Worm (Caenorhabditis elegans): ENCODE results near the gene str-153.

str-153 gene

ce11 chrIV:4917774-4918173 is 16.4 kb upstream of the str-153 start, which contains the start of gene str-158:
Gene str-158 (plus strand): TSS chrIV:4918074.
- TF ChIP-seq unc-86 (tag; optimal IDR thresholded peaks at IDR 0.05) = no peak

DNA sequence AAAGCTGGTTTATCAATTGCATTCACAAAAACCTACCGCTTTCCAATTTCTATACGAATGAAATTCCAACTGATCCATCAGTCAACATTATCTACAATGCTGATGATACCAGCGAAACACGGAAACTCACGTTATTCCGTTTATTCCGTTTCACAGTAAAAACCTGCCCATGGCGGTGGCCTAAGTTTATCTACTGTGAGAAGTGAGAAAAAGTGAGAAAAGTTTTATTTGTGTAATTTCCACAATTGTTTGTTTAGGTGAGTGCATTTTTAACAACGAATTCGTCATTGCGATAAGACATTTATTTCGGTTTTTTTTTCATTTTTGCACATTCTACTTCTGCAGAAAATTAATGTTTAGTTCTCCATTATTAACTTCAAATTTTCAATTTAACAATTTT is 4.2 kb upstream of the str-153 start, which contains the start of gene Y9C9A.8:
Y9C9A.8 (plus strand) TSS at position 301 of the 400 bp plus-strand sequence.
- TF ChIP-seq pqm-1 (tag; optimal IDR thresholded peaks at IDR 0.05) = no peak
- no peak for TF ChIP-seq hlh-6 (tag; optimal IDR thresholded peaks at IDR 0.05)
- no peak for TF ChIP-seq hlh-8 (tag; optimal IDR thresholded peaks at IDR 0.05)
- no peak for TF ChIP-seq ceh-31 (tag; optimal IDR thresholded peaks at IDR 0.05)
- no peak for TF ChIP-seq syd-9 (tag; optimal IDR thresholded peaks at IDR 0.05)
- TF ChIP-seq dmd-4 (tag; optimal IDR thresholded peaks at IDR 0.05; ENCODE audit: borderline replicate concordance) = no peak
- no peak for TF ChIP-seq ref-2 (tag; optimal IDR thresholded peaks at IDR 0.05)
- no peak for TF ChIP-seq tbx-2 (tag; optimal IDR thresholded peaks at IDR 0.05)
- TF ChIP-seq che-1 (tag; optimal IDR thresholded peaks at IDR 0.05) = no peak
- TF ChIP-seq eyg-1 (tag; optimal IDR thresholded peaks at IDR 0.05) = no peak
- TF ChIP-seq dve-1 (tag; optimal IDR thresholded peaks at IDR 0.05) = no peak
- no peak for TF ChIP-seq lin-11 (tag; optimal IDR thresholded peaks at IDR 0.05)
- TF ChIP-seq ceh-6 (GFP tag; optimal IDR thresholded peaks at IDR 0.05) = no peak
- no peak for TF ChIP-seq mec-3 (tag; optimal IDR thresholded peaks at IDR 0.05; ENCODE audit: borderline replicate concordance)
- no peak for TF ChIP-seq sox-4 (tag; optimal IDR thresholded peaks at IDR 0.05)
- no peak for TF ChIP-seq pros-1 (tag; optimal IDR thresholded peaks at IDR 0.05)
- no peak for TF ChIP-seq ceh-24 (tag; optimal IDR thresholded peaks at IDR 0.05)

DNA sequence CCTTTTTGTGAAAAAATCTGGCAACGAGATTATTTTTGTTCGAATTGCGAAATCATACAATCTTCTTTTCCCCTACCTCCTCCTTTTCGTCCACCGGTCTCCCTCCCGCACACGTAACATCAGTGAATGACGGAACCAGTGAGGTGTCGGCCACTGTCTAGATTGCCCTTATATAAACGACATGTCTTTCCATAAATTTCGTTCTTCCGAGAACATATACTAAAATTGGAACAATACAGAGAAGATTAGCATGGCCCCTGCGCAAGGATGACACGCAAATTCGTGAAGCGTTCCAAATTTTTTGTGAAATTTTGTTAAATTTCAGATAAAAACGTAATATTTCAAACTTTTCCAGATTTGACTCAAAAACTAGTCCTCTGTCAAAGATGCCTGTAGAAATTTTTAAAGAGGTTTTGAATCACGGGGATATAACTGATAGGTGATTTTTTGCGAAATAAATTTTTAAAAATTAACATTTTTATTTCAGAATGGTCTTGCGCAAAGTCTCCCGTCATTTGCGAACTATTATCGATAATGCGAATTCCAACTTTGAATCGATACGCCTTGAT is 3.4 kb upstream of the str-153 start:
- TF ChIP-seq T23F11.4 (GFP tag; optimal IDR thresholded peaks at IDR 0.05) (no peak), elt-2 (tag; optimal IDR thresholded peaks at IDR 0.05) (peak; percentile 33)

ce11 chrIV:4937647-4938046 is 3.4 kb downstream of the str-153 start, which contains the start of gene fbxa-86:
Gene fbxa-86 (minus strand): TSS chrIV:4938013.
- TF ChIP-seq nhr-232 (tag; optimal IDR thresholded peaks at IDR 0.05) (no peak), ets-4 (tag; optimal IDR thresholded peaks at IDR 0.05) (no peak), hlh-30 (tag; optimal IDR thresholded peaks at IDR 0.05; ENCODE audit: insufficient read depth) (no peak), lin-11 (tag; optimal IDR thresholded peaks at IDR 0.05) (no peak), ceh-45 (GFP tag; IDR thresholded peaks at IDR 0.05) (no peak)

- TF ChIP-seq ceh-24 (tag; optimal IDR thresholded peaks at IDR 0.05) = no peak
Measured at ce11 chrIV:4938664-4939063, 4.5 kb downstream of the str-153 start, which contains the start of gene str-168. Gene str-168 (plus strand): TSS chrIV:4938964.

- TF ChIP-seq fkh-10 (GFP tag; optimal IDR thresholded peaks at IDR 0.05) (no peak), dmd-4 (tag; optimal IDR thresholded peaks at IDR 0.05; ENCODE audit: borderline replicate concordance) (no peak), ceh-48 (tag; optimal IDR thresholded peaks at IDR 0.05) (no peak), nhr-11 (tag; optimal IDR thresholded peaks at IDR 0.05) (no peak), che-1 (tag; optimal IDR thresholded peaks at IDR 0.05) (no peak), hlh-6 (tag; optimal IDR thresholded peaks at IDR 0.05) (no peak), C08G9.2 (tag; optimal IDR thresholded peaks at IDR 0.05) (no peak), dve-1 (tag; optimal IDR thresholded peaks at IDR 0.05) (no peak), elt-2 (tag; optimal IDR thresholded peaks at IDR 0.05) (no peak), zip-5 (tag; optimal IDR thresholded peaks at IDR 0.05) (no peak), syd-9 (tag; optimal IDR thresholded peaks at IDR 0.05) (no peak), sdc-2 (tag; optimal IDR thresholded peaks at IDR 0.05) (no peak)
Measured at ce11 chrIV:4941681-4942080, 7.5 kb downstream of the str-153 start, which contains the start of gene Y9C9A.5. Gene Y9C9A.5 (plus strand): TSS chrIV:4941981.

Data from whole organism, late embryonic.